Fruit fly (Drosophila melanogaster) whole organism, embryonic: Measurements from ENCODE around the gene amrt.

Experiments
- BEAF-32 ChIP-seq: fragments of 200-800 bp; sonication (Bioruptor generic); optimal IDR thresholded peaks from 3 replicates; lab custom pipeline; 2017; ENCODE audit warnings: missing biosample characterization, missing genetic modification characterization, mild to moderate bottlenecking, moderate library complexity, missing genetic modification reagents
- CG10462 ChIP-seq: fragments of 200-800 bp; sonication (Bioruptor generic); optimal IDR thresholded peaks from 2 replicates; lab custom pipeline; 2016; ENCODE audit warnings: missing biosample characterization, missing genetic modification characterization
- CG11247 ChIP-seq: fragments of 200-800 bp; sonication (Bioruptor generic); IDR thresholded peaks from 2 replicates; pipeline ENCODE4 v1.3.6; 2022; ENCODE audit warnings: missing biosample characterization, missing genetic modification characterization
- CG12219 ChIP-seq: fragments of 200-800 bp; sonication (Bioruptor generic); optimal IDR thresholded peaks from 3 replicates; lab custom pipeline; 2018; ENCODE audit warnings: missing biosample characterization, mild to moderate bottlenecking, missing genetic modification characterization
- CG1602 ChIP-seq: fragments of 200-800 bp; sonication (Bioruptor generic); optimal IDR thresholded peaks from 3 replicates; lab custom pipeline; 2016; ENCODE audit warnings: missing biosample characterization, missing genetic modification characterization
- CG17328 ChIP-seq: fragments of 200-800 bp; sonication (Bioruptor generic); IDR thresholded peaks from 2 replicates; pipeline ENCODE4 v1.3.6; 2022; ENCODE audit warnings: missing biosample characterization, missing genetic modification characterization
- CG18262 ChIP-seq: fragments of 200-800 bp; optimal IDR thresholded peaks from 3 replicates; lab custom pipeline; 2019; ENCODE audit warnings: missing biosample characterization, mild to moderate bottlenecking, missing genetic modification characterization, moderate library complexity
- CG2129 ChIP-seq: fragments of 200-800 bp; sonication (Bioruptor generic); IDR thresholded peaks from 2 replicates; pipeline ENCODE4 v1.3.6; 2022; ENCODE audit warnings: missing biosample characterization, missing genetic modification characterization; ENCODE audit not compliant: partially characterized antibody
- CG2889 ChIP-seq: fragments of 200-800 bp; sonication (Bioruptor generic); IDR thresholded peaks from 3 replicates; pipeline ENCODE4 v1.3.6; 2022; ENCODE audit warnings: missing biosample characterization, missing genetic modification characterization
- CG42726 ChIP-seq: fragments of 200-800 bp; sonication (Bioruptor generic); IDR thresholded peaks from 2 replicates; pipeline ENCODE4 v1.3.6; 2022; ENCODE audit warnings: missing biosample characterization, missing genetic modification characterization; ENCODE audit not compliant: partially characterized antibody
- CG5180 ChIP-seq: fragments of 200-800 bp; sonication (Bioruptor generic); optimal IDR thresholded peaks from 3 replicates; lab custom pipeline; 2017; ENCODE audit warnings: missing biosample characterization, missing genetic modification characterization, mild to moderate bottlenecking, moderate library complexity, missing genetic modification reagents
- CG5953 ChIP-seq: fragments of 200-800 bp; sonication (Bioruptor generic); IDR thresholded peaks from 2 replicates; pipeline ENCODE4 v1.3.6; 2022; ENCODE audit warnings: missing biosample characterization, missing genetic modification characterization
- CG6689 ChIP-seq: fragments of 200-800 bp; sonication (Bioruptor generic); IDR thresholded peaks from 2 replicates; pipeline ENCODE4 v1.3.6; 2022; ENCODE audit warnings: missing biosample characterization, missing genetic modification characterization
- CG7357 ChIP-seq: fragments of 200-800 bp; sonication (Bioruptor generic); IDR thresholded peaks from 3 replicates; pipeline ENCODE4 v1.3.6; 2022; ENCODE audit warnings: missing biosample characterization, missing genetic modification characterization
- CG7839 ChIP-seq: fragments of 200-800 bp; sonication (Bioruptor generic); optimal IDR thresholded peaks from 3 replicates; lab custom pipeline; 2018; ENCODE audit warnings: missing biosample characterization, mild to moderate bottlenecking, missing genetic modification characterization, moderate library complexity
- CG7963 ChIP-seq: fragments of 200-800 bp; sonication (Bioruptor generic); IDR thresholded peaks from 3 replicates; pipeline ENCODE4 v1.3.6; 2022; ENCODE audit warnings: missing biosample characterization, missing genetic modification characterization; ENCODE audit not compliant: partially characterized antibody
- CG8089 ChIP-seq: fragments of 200-800 bp; sonication (Bioruptor generic); optimal IDR thresholded peaks from 3 replicates; lab custom pipeline; 2016; ENCODE audit warnings: missing biosample characterization, missing genetic modification characterization
- CG9797 ChIP-seq: fragments of 200-800 bp; sonication (Bioruptor generic); optimal IDR thresholded peaks from 3 replicates; lab custom pipeline; 2018; ENCODE audit warnings: missing biosample characterization, mild to moderate bottlenecking, missing genetic modification characterization
- CG9932 ChIP-seq: fragments of 200-800 bp; sonication (Bioruptor generic); IDR thresholded peaks from 2 replicates; pipeline ENCODE4 v1.3.6; 2022; ENCODE audit warnings: missing biosample characterization, missing genetic modification characterization
- Dbx ChIP-seq: fragments of 200-800 bp; sonication (Bioruptor generic); IDR thresholded peaks from 3 replicates; pipeline ENCODE4 v1.3.6; 2022; ENCODE audit warnings: missing biosample characterization, missing genetic modification characterization
- Deaf1 ChIP-seq: fragments of 200-800 bp; optimal IDR thresholded peaks from 3 replicates; lab custom pipeline; 2019; ENCODE audit warnings: missing biosample characterization, mild to moderate bottlenecking, missing genetic modification characterization, moderate library complexity
- Doc3 ChIP-seq: fragments of 200-800 bp; sonication (Bioruptor generic); IDR thresholded peaks from 3 replicates; pipeline ENCODE4 v1.3.6; 2022; ENCODE audit warnings: missing biosample characterization, missing genetic modification characterization; ENCODE audit not compliant: partially characterized antibody
- ERR ChIP-seq: fragments of 200-800 bp; sonication (Bioruptor generic); optimal IDR thresholded peaks from 2 replicates; lab custom pipeline; 2016; ENCODE audit warnings: missing biosample characterization, missing genetic modification characterization
- Elba2 ChIP-seq: fragments of 200-800 bp; sonication (Bioruptor generic); optimal IDR thresholded peaks from 3 replicates; lab custom pipeline; 2016; ENCODE audit warnings: missing biosample characterization, missing genetic modification characterization
- Ets65A ChIP-seq: fragments of 200-800 bp; sonication (Bioruptor generic); peaks from one replicate; lab custom pipeline; 2016; ENCODE audit warnings: missing biosample characterization, missing genetic modification characterization
- Gsc ChIP-seq: fragments of 200-800 bp; sonication (Bioruptor generic); IDR thresholded peaks from 2 replicates; pipeline ENCODE4 v1.3.6; 2022; ENCODE audit warnings: missing biosample characterization, missing genetic modification characterization
- HLH4C ChIP-seq: fragments of 200-800 bp; sonication (Bioruptor generic); IDR thresholded peaks from 3 replicates; pipeline ENCODE4 v1.3.6; 2022; ENCODE audit warnings: missing biosample characterization, missing genetic modification characterization; ENCODE audit not compliant: partially characterized antibody
- HmgD ChIP-seq: fragments of 200-800 bp; sonication (Bioruptor generic); optimal IDR thresholded peaks from 3 replicates; lab custom pipeline; 2016; ENCODE audit warnings: missing biosample characterization, missing genetic modification characterization
- Lhr ChIP-seq: fragments of 200-800 bp; sonication (Bioruptor generic); optimal IDR thresholded peaks from 3 replicates; lab custom pipeline; 2017; ENCODE audit warnings: mild to moderate bottlenecking, missing biosample characterization, missing genetic modification reagents, missing genetic modification characterization
- MBD-R2 ChIP-seq: fragments of 200-800 bp; sonication (Bioruptor generic); IDR thresholded peaks from 2 replicates; pipeline ENCODE4 v1.3.6; 2022; ENCODE audit warnings: missing biosample characterization, missing genetic modification characterization
- Neu2 ChIP-seq: fragments of 200-800 bp; sonication (Bioruptor generic); optimal IDR thresholded peaks from 3 replicates; lab custom pipeline; 2016; ENCODE audit warnings: missing biosample characterization, missing genetic modification characterization, borderline replicate concordance
- Nf-YA ChIP-seq: fragments of 200-800 bp; sonication (Bioruptor generic); IDR thresholded peaks from 2 replicates; pipeline ENCODE4 v1.3.6; 2022; ENCODE audit warnings: missing biosample characterization, missing genetic modification characterization
- Scr ChIP-seq: fragments of 200-800 bp; sonication (Bioruptor generic); IDR thresholded peaks from 2 replicates; pipeline ENCODE4 v1.3.6; 2022; ENCODE audit warnings: missing biosample characterization, missing genetic modification characterization; ENCODE audit not compliant: partially characterized antibody
- Sin3A ChIP-seq: fragments of >200 bp; optimal IDR thresholded peaks from 2 replicates; lab custom pipeline; 2018
- Sry-β ChIP-seq: fragments of 200-800 bp; sonication (Bioruptor generic); optimal IDR thresholded peaks from 2 replicates; lab custom pipeline; 2018; ENCODE audit warnings: missing biosample characterization, mild to moderate bottlenecking, missing genetic modification characterization, moderate library complexity
- Tbp ChIP-seq: fragments of >200 bp; optimal IDR thresholded peaks from 2 replicates; lab custom pipeline; 2018; ENCODE audit warnings: missing biosample characterization, missing genetic modification characterization
- bbx ChIP-seq: fragments of 200-800 bp; sonication (Bioruptor generic); IDR thresholded peaks from 2 replicates; pipeline ENCODE4 v1.3.6; 2022; ENCODE audit warnings: missing biosample characterization, missing genetic modification characterization; ENCODE audit not compliant: partially characterized antibody
- cato ChIP-seq: fragments of 200-800 bp; sonication (Bioruptor generic); optimal IDR thresholded peaks from 2 replicates; lab custom pipeline; 2016; ENCODE audit warnings: missing biosample characterization, missing genetic modification characterization, borderline replicate concordance
- cg ChIP-seq: fragments of 200-800 bp; sonication (Bioruptor generic); optimal IDR thresholded peaks from 3 replicates; lab custom pipeline; 2019; ENCODE audit warnings: missing biosample characterization, mild to moderate bottlenecking, missing genetic modification characterization, moderate library complexity
- hbn ChIP-seq: fragments of 200-800 bp; sonication (Bioruptor generic); IDR thresholded peaks from 2 replicates; pipeline ENCODE4 v1.3.6; 2022; ENCODE audit warnings: missing biosample characterization, missing genetic modification characterization; ENCODE audit not compliant: partially characterized antibody
- jigr1 ChIP-seq: fragments of 200-800 bp; sonication (Bioruptor generic); IDR thresholded peaks from 3 replicates; pipeline ENCODE4 v1.3.6; 2022; ENCODE audit warnings: missing biosample characterization, missing genetic modification characterization
- lola ChIP-seq, 3 experiments: fragments of >200 bp in 2 of 3; fragments of 200-800 bp in 1 of 3; sonication (Bioruptor generic) in 1 of 3; optimal IDR thresholded peaks; 2 replicates each; lab custom pipeline; 2017 to 2019; ENCODE audit warnings: missing biosample characterization in 3 of 3, missing genetic modification characterization in 3 of 3, mild to moderate bottlenecking in 1 of 3, moderate library complexity in 1 of 3
- mld ChIP-seq: fragments of 200-800 bp; sonication (Bioruptor generic); IDR thresholded peaks from 3 replicates; pipeline ENCODE4 v1.3.6; 2022; ENCODE audit warnings: missing biosample characterization, missing genetic modification characterization; ENCODE audit not compliant: partially characterized antibody
- nau ChIP-seq: fragments of 200-800 bp; sonication (Bioruptor generic); optimal IDR thresholded peaks from 3 replicates; lab custom pipeline; 2017; ENCODE audit warnings: missing biosample characterization, mild to moderate bottlenecking, missing genetic modification characterization, missing genetic modification reagents
- nerfin-2 ChIP-seq: fragments of 200-800 bp; sonication (Bioruptor generic); IDR thresholded peaks from 2 replicates; pipeline ENCODE4 v1.3.6; 2022; ENCODE audit warnings: missing biosample characterization, missing genetic modification characterization; ENCODE audit not compliant: partially characterized antibody
- pros ChIP-seq: fragments of 200-800 bp; sonication (Bioruptor generic); optimal IDR thresholded peaks from 3 replicates; lab custom pipeline; 2019; ENCODE audit warnings: missing biosample characterization, mild to moderate bottlenecking, missing genetic modification characterization, moderate library complexity
- ssp ChIP-seq: fragments of 200-800 bp; sonication (Bioruptor generic); IDR thresholded peaks from 2 replicates; pipeline ENCODE4 v1.3.6; 2022; ENCODE audit warnings: missing biosample characterization, missing genetic modification characterization
- stwl ChIP-seq: fragments of 200-800 bp; sonication (Bioruptor generic); optimal IDR thresholded peaks from 3 replicates; lab custom pipeline; 2018; ENCODE audit warnings: missing biosample characterization, mild to moderate bottlenecking, missing genetic modification characterization, moderate library complexity
- tup ChIP-seq: fragments of 200-800 bp; sonication (Bioruptor generic); optimal IDR thresholded peaks from 2 replicates; lab custom pipeline; 2016; ENCODE audit warnings: missing biosample characterization, mild to moderate bottlenecking, missing genetic modification characterization, moderate library complexity
- unc-4 ChIP-seq: fragments of 200-800 bp; sonication (Bioruptor generic); IDR thresholded peaks from 2 replicates; pipeline ENCODE4 v1.3.6; 2022; ENCODE audit warnings: missing biosample characterization, missing genetic modification characterization; ENCODE audit not compliant: partially characterized antibody

amrt gene

dm6 chrX:13736174-13736482, 46.1 kb upstream of the amrt start, which contains the start of gene g (continued):
- TF ChIP-seq CG1602 (GFP tag; lab: Kevin White, UChicago) (no peak), Scr (GFP tag; lab: Robert Waterston, UW) (peak; percentile 88), ERR (GFP tag; lab: Kevin White, UChicago) (peak; percentile 8), HLH4C (GFP tag; lab: Robert Waterston, UW) (peak; percentile 84), Deaf1 (tag; lab: Kevin White, UChicago) (no peak), Elba2 (GFP tag; lab: Kevin White, UChicago) (no peak), MBD-R2 (GFP tag; lab: Robert Waterston, UW) (peak; percentile 68), CG9797 (peak; percentile 26), CG2889 (no peak), CG5953 (GFP tag; lab: Robert Waterston, UW) (no peak), unc-4 (GFP tag; lab: Robert Waterston, UW) (peak; percentile 84), CG6689 (GFP tag; lab: Robert Waterston, UW) (no peak), cg (no peak), Tbp (GFP tag; lab: Kevin White, UChicago) (no peak), Dbx (GFP tag; lab: Robert Waterston, UW) (no peak), Nf-YA (GFP tag; lab: Robert Waterston, UW) (no peak), CG2129 (GFP tag; lab: Robert Waterston, UW) (peak; percentile 74), Gsc (GFP tag; lab: Robert Waterston, UW) (no peak), CG42726 (peak; percentile 88), BEAF-32 (GFP tag; lab: Kevin White, UChicago) (peak; percentile 91), stwl (tag; lab: Kevin White, UChicago) (peak; percentile 55), bbx (GFP tag; lab: Robert Waterston, UW) (peak; percentile 88), CG18262 (tag; lab: Kevin White, UChicago) (no peak), hbn (GFP tag; lab: Robert Waterston, UW) (peak; percentile 81), CG12219 (no peak), mld (peak; percentile 82; the same call in 2 of the 3 replicates), jigr1 (GFP tag; lab: Robert Waterston, UW) (no peak), Ets65A (peak; percentile 43), CG5180 (GFP tag; lab: Kevin White, UChicago) (no peak), Sin3A (lab: Kevin White, UChicago) (peak; percentile 69), ssp (peak; percentile 22; the same call in 1 of the 2 replicates), CG11247 (no peak), CG8089 (GFP tag; lab: Kevin White, UChicago) (no peak), CG7963 (GFP tag; lab: Robert Waterston, UW) (peak; percentile 80), nerfin-2 (peak; percentile 83), HmgD (no peak), tup (GFP tag; lab: Kevin White, UChicago) (no peak), Neu2 (GFP tag; lab: Kevin White, UChicago) (no peak), pros (no peak), CG7357 (GFP tag; lab: Robert Waterston, UW) (no peak), Sry-β (GFP tag; lab: Kevin White, UChicago) (no peak), cato (GFP tag; lab: Kevin White, UChicago) (no peak), CG7839 (tag; lab: Kevin White, UChicago) (no peak), nau (no peak), lola (GFP tag; optimal IDR thresholded peaks at IDR 0.05; lab: Kevin White, UChicago) (no peak), CG9932 (GFP tag; lab: Robert Waterston, UW) (peak; percentile 42; the same call in 1 of the 2 replicates), Lhr (GFP tag; lab: Kevin White, UChicago) (peak; percentile 40), Doc3 (peak; percentile 76), CG10462 (GFP tag; lab: Kevin White, UChicago) (no peak), CG17328 (no peak)
